Worm (Caenorhabditis elegans) whole organism, mixed stage, embryonic: Measurements from ENCODE around the gene F29B9.8.

Experiments used
- M03D4.4 ChIP-seq: sonication (generic microtip); optimal IDR thresholded peaks from 2 replicates; lab custom pipeline; 2017; ENCODE audit warnings: mild to moderate bottlenecking, missing genetic modification characterization, missing compliant biosample characterization
- bed-3 ChIP-seq: fragments of 200-800 bp; sonication (Bioruptor generic); optimal IDR thresholded peaks from 3 replicates; lab custom pipeline; 2018; ENCODE audit warnings: mild to moderate bottlenecking, missing genetic modification characterization, moderate library complexity, missing compliant biosample characterization
- blmp-1 ChIP-seq: fragments of 150-350 bp; optimal IDR thresholded peaks from 2 replicates; lab custom pipeline; 2014; ENCODE audit warnings: missing biosample characterization, missing genetic modification characterization
- ceh-39 ChIP-seq: fragments of 150-350 bp; optimal IDR thresholded peaks from 2 replicates; lab custom pipeline; 2014; ENCODE audit warnings: missing biosample characterization, missing genetic modification characterization
- ceh-43 ChIP-seq: fragments of 200-800 bp; sonication (Bioruptor generic); optimal IDR thresholded peaks from 2 replicates; lab custom pipeline; 2018; ENCODE audit warnings: mild to moderate bottlenecking, missing genetic modification characterization, moderate library complexity, missing compliant biosample characterization
- ceh-83 ChIP-seq: fragments of 200-800 bp; sonication (Bioruptor generic); optimal IDR thresholded peaks from 2 replicates; lab custom pipeline; 2018; ENCODE audit warnings: mild to moderate bottlenecking, missing genetic modification characterization, missing compliant biosample characterization
- ces-1 ChIP-seq: fragments of 150-350 bp; optimal IDR thresholded peaks from 2 replicates; lab custom pipeline; 2014; ENCODE audit warnings: missing biosample characterization, missing genetic modification reagents, missing genetic modification characterization
- cnd-1 ChIP-seq: fragments of 200-800 bp; sonication (Bioruptor generic); optimal IDR thresholded peaks from 2 replicates; lab custom pipeline; 2018; ENCODE audit warnings: mild to moderate bottlenecking, missing genetic modification characterization, missing compliant biosample characterization
- drap-1 ChIP-seq: fragments of 200-800 bp; sonication (Bioruptor generic); optimal IDR thresholded peaks from 3 replicates; lab custom pipeline; 2018; ENCODE audit warnings: mild to moderate bottlenecking, missing genetic modification characterization, missing compliant biosample characterization
- elt-1 ChIP-seq: sonication (generic microtip); optimal IDR thresholded peaks from 2 replicates; lab custom pipeline; 2017; ENCODE audit warnings: missing genetic modification characterization, mild to moderate bottlenecking, missing compliant biosample characterization, antibody characterized with exemption, moderate library complexity, borderline replicate concordance; ENCODE audit not compliant: insufficient read depth
- elt-3 ChIP-seq: fragments of 150-350 bp; optimal IDR thresholded peaks from 2 replicates; lab custom pipeline; 2014; ENCODE audit warnings: missing biosample characterization, missing genetic modification characterization
- flh-1 ChIP-seq: fragments of 200-800 bp; sonication (Bioruptor generic); optimal IDR thresholded peaks from 2 replicates; lab custom pipeline; 2018; ENCODE audit warnings: mild to moderate bottlenecking, missing genetic modification characterization, moderate library complexity, missing compliant biosample characterization
- ham-2 ChIP-seq: fragments of 200-800 bp; sonication (Bioruptor generic); optimal IDR thresholded peaks from 2 replicates; lab custom pipeline; 2018; ENCODE audit warnings: mild to moderate bottlenecking, missing genetic modification characterization, missing compliant biosample characterization
- hlh-1 ChIP-seq: fragments of 150-350 bp; optimal IDR thresholded peaks from 2 replicates; lab custom pipeline; 2014; ENCODE audit warnings: missing biosample characterization, missing genetic modification reagents, missing genetic modification characterization
- lin-13 ChIP-seq: fragments of 150-350 bp; optimal IDR thresholded peaks from 2 replicates; lab custom pipeline; 2014; ENCODE audit warnings: missing biosample characterization, missing genetic modification characterization
- lin-32 ChIP-seq: fragments of 200-800 bp; sonication (Bioruptor generic); optimal IDR thresholded peaks from 2 replicates; lab custom pipeline; 2018; ENCODE audit warnings: mild to moderate bottlenecking, missing genetic modification characterization, missing compliant biosample characterization
- lsy-2 ChIP-seq: fragments of 150-350 bp; optimal IDR thresholded peaks from 2 replicates; lab custom pipeline; 2014; ENCODE audit warnings: missing biosample characterization, missing genetic modification characterization
- mab-5 ChIP-seq: fragments of 150-350 bp; optimal IDR thresholded peaks from 2 replicates; lab custom pipeline; 2014; ENCODE audit warnings: missing biosample characterization, missing genetic modification characterization
- mep-1 ChIP-seq: fragments of 150-350 bp; optimal IDR thresholded peaks from 2 replicates; lab custom pipeline; 2017; ENCODE audit warnings: missing biosample characterization, missing genetic modification reagents, missing genetic modification characterization, inconsistent platforms
- mls-2 ChIP-seq: sonication (generic microtip); optimal IDR thresholded peaks from 2 replicates; lab custom pipeline; 2016; ENCODE audit warnings: mild to moderate bottlenecking, missing genetic modification characterization, moderate library complexity, missing compliant biosample characterization
- nhr-12 ChIP-seq: fragments of 150-350 bp; optimal IDR thresholded peaks from 2 replicates; lab custom pipeline; 2014; ENCODE audit warnings: missing biosample characterization, missing genetic modification characterization
- nhr-2 ChIP-seq: fragments of 150-350 bp; optimal IDR thresholded peaks from 2 replicates; lab custom pipeline; 2014; ENCODE audit warnings: missing biosample characterization, missing genetic modification characterization
- nhr-237 ChIP-seq: fragments of 150-350 bp; optimal IDR thresholded peaks from 2 replicates; lab custom pipeline; 2014; ENCODE audit warnings: missing biosample characterization, missing genetic modification characterization
- nhr-28 ChIP-seq: fragments of 150-350 bp; optimal IDR thresholded peaks from 2 replicates; lab custom pipeline; 2014; ENCODE audit warnings: missing biosample characterization, missing genetic modification characterization
- nhr-76 ChIP-seq: sonication (generic microtip); optimal IDR thresholded peaks from 2 replicates; lab custom pipeline; 2017; ENCODE audit warnings: missing biosample characterization, missing genetic modification characterization
- pha-4 ChIP-seq: fragments of 150-350 bp; optimal IDR thresholded peaks from 2 replicates; lab custom pipeline; 2018; ENCODE audit warnings: missing biosample characterization, missing genetic modification reagents, missing genetic modification characterization
- sem-2 ChIP-seq: fragments of 200-800 bp; sonication (Bioruptor generic); optimal IDR thresholded peaks from 2 replicates; lab custom pipeline; 2018; ENCODE audit warnings: mild to moderate bottlenecking, missing genetic modification characterization, missing compliant biosample characterization
- snpc-4 ChIP-seq: fragments of 150-350 bp; optimal IDR thresholded peaks from 2 replicates; lab custom pipeline; 2014; ENCODE audit warnings: missing biosample characterization, missing genetic modification characterization
- sptf-1 ChIP-seq: sonication (generic microtip); optimal IDR thresholded peaks from 2 replicates; lab custom pipeline; 2017; ENCODE audit warnings: mild to moderate bottlenecking, missing genetic modification characterization, moderate library complexity, missing compliant biosample characterization
- tbx-8 ChIP-seq: fragments of 200-800 bp; sonication (Bioruptor generic); optimal IDR thresholded peaks from 2 replicates; lab custom pipeline; 2018; ENCODE audit warnings: mild to moderate bottlenecking, missing genetic modification characterization, moderate library complexity, missing compliant biosample characterization
- unc-120 ChIP-seq: sonication (generic microtip); optimal IDR thresholded peaks from 2 replicates; lab custom pipeline; 2017; ENCODE audit warnings: missing genetic modification characterization, missing compliant biosample characterization; ENCODE audit not compliant: poor library complexity, severe bottlenecking
- unc-39 ChIP-seq: fragments of 150-350 bp; optimal IDR thresholded peaks from 2 replicates; lab custom pipeline; 2014; ENCODE audit warnings: missing biosample characterization, missing genetic modification characterization
- unc-62 ChIP-seq: fragments of 150-350 bp; optimal IDR thresholded peaks from 2 replicates; lab custom pipeline; 2014; ENCODE audit warnings: missing biosample characterization, missing genetic modification reagents, missing genetic modification characterization
- zip-8 ChIP-seq: fragments of 150-350 bp; optimal IDR thresholded peaks from 2 replicates; lab custom pipeline; 2014; ENCODE audit warnings: missing biosample characterization, missing genetic modification characterization
- ztf-11 ChIP-seq: fragments of 150-350 bp; optimal IDR thresholded peaks from 2 replicates; lab custom pipeline; 2014; ENCODE audit warnings: missing biosample characterization, missing genetic modification characterization

Gene F29B9.8

DNA sequence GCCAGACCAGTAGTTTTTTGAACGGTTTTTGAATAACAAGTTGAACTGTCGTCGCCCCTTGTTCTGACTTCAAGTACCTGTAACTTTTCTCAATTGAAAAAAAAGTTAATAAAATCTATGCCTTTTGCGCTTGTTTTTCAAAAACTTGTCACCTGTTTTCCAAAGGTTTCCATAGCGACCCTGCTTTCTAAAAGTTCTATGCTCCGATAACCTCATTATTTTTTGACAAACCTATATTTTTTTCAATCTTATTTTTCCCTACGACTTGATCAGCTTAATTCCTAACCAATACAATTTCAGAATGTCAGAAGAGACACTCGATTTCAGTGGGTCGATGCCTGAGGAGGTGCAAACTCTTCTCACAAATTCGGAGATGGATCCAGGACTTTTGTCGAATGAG lies at the start of gene F29B9.8:
F29B9.8 (plus strand) TSS at position 301 of the 400 bp plus-strand sequence.
- no peak for TF ChIP-seq cnd-1
- TF ChIP-seq sem-2 = no peak
- no peak for TF ChIP-seq nhr-237
- no peak for TF ChIP-seq ceh-39 (tag; lab: Kevin White, UChicago)
- TF ChIP-seq ztf-11 = no peak
- TF ChIP-seq nhr-2 (tag; lab: Kevin White, UChicago) = no peak
- TF ChIP-seq lin-32 (GFP tag; lab: Kevin White, UChicago) = no peak
- no peak for TF ChIP-seq unc-120 (tag; lab: Kevin White, UChicago)
- TF ChIP-seq lsy-2 (tag; lab: Kevin White, UChicago) = no peak
- TF ChIP-seq elt-3 (tag; lab: Kevin White, UChicago) = no peak
- no peak for TF ChIP-seq nhr-76 (tag; lab: Kevin White, UChicago)
- no peak for TF ChIP-seq drap-1 (GFP tag; lab: Kevin White, UChicago)
- no peak for TF ChIP-seq ceh-83 (GFP tag; lab: Kevin White, UChicago)
- no peak for TF ChIP-seq flh-1
- no peak for TF ChIP-seq ceh-43 (GFP tag; lab: Kevin White, UChicago)
- no peak for TF ChIP-seq ces-1 (GFP tag; lab: Kevin White, UChicago)
- TF ChIP-seq lin-13 (tag; lab: Kevin White, UChicago) = no peak
- no peak for TF ChIP-seq nhr-12 (tag; lab: Kevin White, UChicago)
- TF ChIP-seq blmp-1 (tag; lab: Kevin White, UChicago) = no peak
- TF ChIP-seq tbx-8 (GFP tag; lab: Kevin White, UChicago) = no peak

ce11 chrIV:4599352-4600004 lies 48.0 kb upstream of the F29B9.8 start, which contains the start of gene F19C7.2:
Gene F19C7.2, plus strand, starts transcription at chrIV:4599954.
- TF ChIP-seq mep-1 (tag; lab: Kevin White, UChicago) (no peak), ztf-11 (no peak), nhr-28 (tag; lab: Kevin White, UChicago) (no peak), mab-5 (no peak), unc-39 (no peak), unc-62 (no peak), nhr-76 (tag; lab: Kevin White, UChicago) (no peak), sptf-1 (tag; lab: Kevin White, UChicago) (no peak), mls-2 (tag; lab: Kevin White, UChicago) (no peak), M03D4.4 (no peak), pha-4 (tag; lab: Kevin White, UChicago) (no peak), elt-1 (tag; lab: Kevin White, UChicago) (no peak), lin-32 (GFP tag; lab: Kevin White, UChicago) (no peak), lsy-2 (tag; lab: Kevin White, UChicago) (no peak), flh-1 (no peak), snpc-4 (tag; lab: Kevin White, UChicago) (no peak), ceh-39 (tag; lab: Kevin White, UChicago) (no peak), ceh-43 (GFP tag; lab: Kevin White, UChicago) (no peak), ceh-83 (GFP tag; lab: Kevin White, UChicago) (no peak)

DNA sequence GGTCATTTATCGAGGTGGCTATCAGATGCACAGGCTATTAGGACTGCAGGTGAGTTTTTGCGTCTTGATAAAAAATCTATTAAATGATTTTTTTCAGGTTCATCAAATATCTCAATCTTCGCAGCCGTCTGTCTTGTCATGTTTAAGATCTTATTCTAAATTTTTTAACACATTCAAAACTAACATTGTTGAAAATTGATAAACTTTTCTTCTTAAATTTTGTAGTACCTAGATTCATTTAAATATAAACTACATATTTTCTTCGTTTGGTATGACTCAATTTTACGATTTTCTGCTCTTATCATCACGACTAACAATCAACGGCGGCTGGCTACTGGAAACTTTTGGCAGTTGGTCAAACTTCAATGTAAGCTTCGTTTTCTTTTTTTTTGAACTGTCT lies 44.9 kb upstream of the F29B9.8 start, which contains the start of gene F19C7.4:
F19C7.4 (plus strand) TSS at position 301 of the 400 bp plus-strand sequence.
- no peak for TF ChIP-seq sptf-1 (tag; lab: Kevin White, UChicago)
- no peak for TF ChIP-seq ceh-83 (GFP tag; lab: Kevin White, UChicago)
- TF ChIP-seq ham-2 (GFP tag; lab: Kevin White, UChicago) = no peak
- no peak for TF ChIP-seq unc-120 (tag; lab: Kevin White, UChicago)
- no peak for TF ChIP-seq nhr-76 (tag; lab: Kevin White, UChicago)
- no peak for TF ChIP-seq hlh-1 (tag; lab: Kevin White, UChicago)
- no peak for TF ChIP-seq nhr-2 (tag; lab: Kevin White, UChicago)
- TF ChIP-seq nhr-237 = no peak
- TF ChIP-seq nhr-28 (tag; lab: Kevin White, UChicago) = no peak
- no peak for TF ChIP-seq unc-39
- TF ChIP-seq lin-13 (tag; lab: Kevin White, UChicago) = no peak

DNA sequence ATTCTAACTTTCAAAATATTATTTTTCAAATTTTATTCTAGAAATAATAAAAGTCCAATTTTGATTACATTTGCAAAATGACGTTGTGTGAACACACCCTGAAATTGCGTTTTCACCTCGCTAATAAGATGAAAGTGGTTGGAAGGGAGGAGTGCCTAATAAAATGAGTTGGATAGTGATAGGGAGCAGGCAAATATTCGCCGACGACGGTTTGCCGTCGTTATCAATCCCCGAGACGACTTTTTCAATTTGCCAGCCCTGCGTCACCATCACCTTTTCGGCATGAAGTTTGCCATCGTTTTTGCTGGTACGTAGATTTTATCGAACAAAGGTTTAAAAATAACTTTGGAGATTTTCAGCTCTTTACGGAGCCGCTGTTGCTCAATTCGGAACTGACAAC lies 41.9 kb upstream of the F29B9.8 start, which contains the start of gene nspg-10:
nspg-10 (plus strand) TSS at position 179 of the 400 bp plus-strand sequence.
- no peak for TF ChIP-seq sptf-1 (tag; lab: Kevin White, UChicago)
- TF ChIP-seq mls-2 (tag; lab: Kevin White, UChicago) = no peak
- no peak for TF ChIP-seq ham-2 (GFP tag; lab: Kevin White, UChicago)
- no peak for TF ChIP-seq hlh-1 (tag; lab: Kevin White, UChicago)
- TF ChIP-seq unc-62 = no peak
- no peak for TF ChIP-seq nhr-12 (tag; lab: Kevin White, UChicago)
- TF ChIP-seq nhr-237 = no peak
- no peak for TF ChIP-seq snpc-4 (tag; lab: Kevin White, UChicago)
- no peak for TF ChIP-seq lsy-2 (tag; lab: Kevin White, UChicago)
- TF ChIP-seq nhr-76 (tag; lab: Kevin White, UChicago) = no peak
- TF ChIP-seq zip-8 = no peak
- no peak for TF ChIP-seq unc-39
- TF ChIP-seq ceh-43 (GFP tag; lab: Kevin White, UChicago) = no peak
- TF ChIP-seq drap-1 (GFP tag; lab: Kevin White, UChicago) = no peak
- TF ChIP-seq bed-3 (GFP tag; lab: Kevin White, UChicago) = no peak
- no peak for TF ChIP-seq nhr-2 (tag; lab: Kevin White, UChicago)
- no peak for TF ChIP-seq nhr-28 (tag; lab: Kevin White, UChicago)
